Fruit fly (Drosophila melanogaster) whole organism, embryonic: Measurements from ENCODE around the gene CG31076.
A peak's percentile ranks its signal among the peaks of the same experiment; 100 is the strongest.

Experiments used
- Antp ChIP-seq: fragments of 200-800 bp; sonication (Bioruptor generic); optimal IDR thresholded peaks from 3 replicates; lab custom pipeline; 2016; ENCODE audit warnings: missing biosample characterization, missing genetic modification characterization
- Awh ChIP-seq: fragments of 200-800 bp; sonication (Bioruptor generic); IDR thresholded peaks from 2 replicates; pipeline ENCODE4, ENCODE4 v1.3.6; 2022; ENCODE audit warnings: missing biosample characterization, missing genetic modification characterization
- CG10267 ChIP-seq: fragments of 200-800 bp; sonication (Bioruptor generic); optimal IDR thresholded peaks from 2 replicates; lab custom pipeline; 2018; ENCODE audit warnings: missing biosample characterization, mild to moderate bottlenecking, missing genetic modification characterization, moderate library complexity
- CG10543 ChIP-seq: fragments of 200-800 bp; sonication (Bioruptor generic); optimal IDR thresholded peaks from 3 replicates; lab custom pipeline; 2017; ENCODE audit warnings: missing biosample characterization, mild to moderate bottlenecking, missing genetic modification characterization, moderate library complexity
- CG11723 ChIP-seq: fragments of 200-800 bp; sonication (Bioruptor generic); optimal IDR thresholded peaks from 2 replicates; lab custom pipeline; 2017; ENCODE audit warnings: missing biosample characterization, mild to moderate bottlenecking, missing genetic modification characterization
- CG12299 ChIP-seq: fragments of 200-800 bp; sonication (Bioruptor generic); optimal IDR thresholded peaks from 2 replicates; lab custom pipeline; 2018; ENCODE audit warnings: missing biosample characterization, mild to moderate bottlenecking, missing genetic modification characterization
- CG13123 ChIP-seq: fragments of 200-800 bp; sonication (Bioruptor generic); optimal IDR thresholded peaks from 2 replicates; lab custom pipeline; 2016; ENCODE audit warnings: missing biosample characterization, missing genetic modification characterization
- CG13624 ChIP-seq: fragments of 200-800 bp; sonication (Bioruptor generic); optimal IDR thresholded peaks from 2 replicates; lab custom pipeline; 2016; ENCODE audit warnings: missing biosample characterization, missing genetic modification characterization
- CG14050 ChIP-seq: fragments of 200-800 bp; sonication (Bioruptor generic); IDR thresholded peaks from 3 replicates; pipeline ENCODE4 v1.3.6; 2022; ENCODE audit warnings: missing biosample characterization, missing genetic modification characterization
- CG14965 ChIP-seq: fragments of 200-800 bp; sonication (Bioruptor generic); optimal IDR thresholded peaks from 2 replicates; lab custom pipeline; 2016; ENCODE audit warnings: missing biosample characterization, missing genetic modification characterization, borderline replicate concordance
- CG16813 ChIP-seq: fragments of 200-800 bp; sonication (Bioruptor generic); IDR thresholded peaks from 3 replicates; pipeline ENCODE4 v1.3.6; 2022; ENCODE audit warnings: missing biosample characterization, missing genetic modification characterization; ENCODE audit not compliant: partially characterized antibody
- CG17568 ChIP-seq: fragments of 200-800 bp; sonication (Bioruptor generic); optimal IDR thresholded peaks from 2 replicates; lab custom pipeline; 2018; ENCODE audit warnings: missing biosample characterization, mild to moderate bottlenecking, missing genetic modification characterization, moderate library complexity
- CG1792 ChIP-seq: fragments of 200-800 bp; sonication (Bioruptor generic); optimal IDR thresholded peaks from 2 replicates; lab custom pipeline; 2016; ENCODE audit warnings: missing biosample characterization, missing genetic modification characterization
- CG18599 ChIP-seq: fragments of 200-800 bp; sonication (Bioruptor generic); optimal IDR thresholded peaks from 3 replicates; lab custom pipeline; 2017; ENCODE audit warnings: missing biosample characterization, missing genetic modification characterization, mild to moderate bottlenecking, moderate library complexity, missing genetic modification reagents
- CG30403 ChIP-seq: fragments of 200-800 bp; sonication (Bioruptor generic); optimal IDR thresholded peaks from 3 replicates; lab custom pipeline; 2016; ENCODE audit warnings: missing biosample characterization, missing genetic modification characterization
- CG33213 ChIP-seq: fragments of 200-800 bp; sonication (Bioruptor generic); optimal IDR thresholded peaks from 3 replicates; lab custom pipeline; 2016; ENCODE audit warnings: missing biosample characterization, missing genetic modification characterization
- CG33557 ChIP-seq: fragments of 200-800 bp; sonication (Bioruptor generic); optimal IDR thresholded peaks from 2 replicates; lab custom pipeline; 2019; ENCODE audit warnings: missing biosample characterization, mild to moderate bottlenecking, missing genetic modification characterization, moderate library complexity
- CG4404 ChIP-seq: fragments of 200-800 bp; sonication (Bioruptor generic); IDR thresholded peaks from 2 replicates; pipeline ENCODE4 v1.3.6; 2022; ENCODE audit warnings: missing biosample characterization, missing genetic modification characterization
- CG4820 ChIP-seq: fragments of 200-800 bp; sonication (Bioruptor generic); optimal IDR thresholded peaks from 3 replicates; lab custom pipeline; 2016; ENCODE audit warnings: missing biosample characterization, missing genetic modification characterization
- CG7372 ChIP-seq: fragments of 200-800 bp; sonication (Bioruptor generic); IDR thresholded peaks from 2 replicates; pipeline ENCODE4 v1.3.6; 2022; ENCODE audit warnings: missing biosample characterization, missing genetic modification characterization
- CG7786 ChIP-seq: fragments of 200-800 bp; sonication (Bioruptor generic); optimal IDR thresholded peaks from 2 replicates; lab custom pipeline; 2016; ENCODE audit warnings: missing biosample characterization, missing genetic modification characterization
- CHES-1-like ChIP-seq: fragments of 200-800 bp; sonication (Bioruptor generic); optimal IDR thresholded peaks from 2 replicates; lab custom pipeline; 2016; ENCODE audit warnings: missing biosample characterization, missing genetic modification characterization
- Chrac-16 ChIP-seq: fragments of 200-800 bp; sonication (Bioruptor generic); optimal IDR thresholded peaks from 3 replicates; lab custom pipeline; 2016; ENCODE audit warnings: missing biosample characterization, missing genetic modification characterization
- E2f2 ChIP-seq: fragments of 200-800 bp; sonication (Bioruptor generic); IDR thresholded peaks from 2 replicates; pipeline ENCODE4 v1.3.6; 2022; ENCODE audit warnings: missing biosample characterization, missing genetic modification characterization
- HLH54F ChIP-seq: fragments of 200-800 bp; sonication (Bioruptor generic); optimal IDR thresholded peaks from 3 replicates; lab custom pipeline; 2016; ENCODE audit warnings: missing biosample characterization, missing genetic modification characterization
- MBD-R2 ChIP-seq: fragments of 200-800 bp; sonication (Bioruptor generic); IDR thresholded peaks from 2 replicates; pipeline ENCODE4 v1.3.6; 2022; ENCODE audit warnings: missing biosample characterization, missing genetic modification characterization
- MTF-1 ChIP-seq: fragments of 200-800 bp; sonication (Bioruptor generic); optimal IDR thresholded peaks from 2 replicates; lab custom pipeline; 2018; ENCODE audit warnings: missing biosample characterization, mild to moderate bottlenecking, missing genetic modification characterization, borderline replicate concordance
- NC2α ChIP-seq: fragments of 200-800 bp; sonication (Bioruptor generic); optimal IDR thresholded peaks from 2 replicates; lab custom pipeline; 2016; ENCODE audit warnings: missing biosample characterization, missing genetic modification characterization
- NK7.1 ChIP-seq: fragments of 200-800 bp; sonication (Bioruptor generic); optimal IDR thresholded peaks from 3 replicates; lab custom pipeline; 2016; ENCODE audit warnings: missing biosample characterization, missing genetic modification characterization
- Nf-YA ChIP-seq: fragments of 200-800 bp; sonication (Bioruptor generic); IDR thresholded peaks from 2 replicates; pipeline ENCODE4 v1.3.6; 2022; ENCODE audit warnings: missing biosample characterization, missing genetic modification characterization
- Ravus ChIP-seq: fragments of 200-800 bp; sonication (Bioruptor generic); IDR thresholded peaks from 2 replicates; pipeline ENCODE4 v1.3.6; 2022; ENCODE audit warnings: missing biosample characterization, missing genetic modification characterization
- bcd ChIP-seq: fragments of 200-800 bp; sonication (Bioruptor generic); optimal IDR thresholded peaks from 2 replicates; lab custom pipeline; 2017; ENCODE audit warnings: missing biosample characterization, mild to moderate bottlenecking, missing genetic modification characterization
- cato ChIP-seq: fragments of 200-800 bp; sonication (Bioruptor generic); optimal IDR thresholded peaks from 2 replicates; lab custom pipeline; 2016; ENCODE audit warnings: missing biosample characterization, missing genetic modification characterization, borderline replicate concordance
- corto ChIP-seq: fragments of 200-800 bp; sonication (Bioruptor generic); optimal IDR thresholded peaks from 2 replicates; lab custom pipeline; 2016; ENCODE audit warnings: missing biosample characterization, mild to moderate bottlenecking, missing genetic modification characterization, moderate library complexity
- danr ChIP-seq: fragments of 200-800 bp; sonication (Bioruptor generic); IDR thresholded peaks from 2 replicates; pipeline ENCODE4 v1.3.6; 2022; ENCODE audit warnings: missing biosample characterization, missing genetic modification characterization
- dati ChIP-seq: fragments of 200-800 bp; sonication (Bioruptor generic); IDR thresholded peaks from 2 replicates; pipeline ENCODE4 v1.3.6; 2022; ENCODE audit warnings: missing biosample characterization, missing genetic modification characterization
- fru ChIP-seq: fragments of >200 bp; optimal IDR thresholded peaks from 2 replicates; lab custom pipeline; 2017
- ftz-f1 ChIP-seq: fragments of 200-800 bp; sonication (Bioruptor generic); optimal IDR thresholded peaks from 2 replicates; lab custom pipeline; 2016; ENCODE audit warnings: missing biosample characterization, missing genetic modification characterization
- gce ChIP-seq: fragments of 200-800 bp; sonication (Bioruptor generic); IDR thresholded peaks from 3 replicates; pipeline ENCODE4 v1.3.6; 2022; ENCODE audit warnings: missing biosample characterization, missing genetic modification characterization
- gem ChIP-seq: fragments of 200-800 bp; sonication (Bioruptor generic); optimal IDR thresholded peaks from 2 replicates; lab custom pipeline; 2019; ENCODE audit warnings: missing biosample characterization, mild to moderate bottlenecking, missing genetic modification characterization, moderate library complexity
- kah ChIP-seq: fragments of 200-800 bp; sonication (Bioruptor generic); optimal IDR thresholded peaks from 2 replicates; lab custom pipeline; 2018; ENCODE audit warnings: missing biosample characterization, mild to moderate bottlenecking, missing genetic modification characterization
- lola ChIP-seq, 3 experiments: fragments of >200 bp in 2 of 3; fragments of 200-800 bp in 1 of 3; sonication (Bioruptor generic) in 1 of 3; optimal IDR thresholded peaks; 2 replicates each; lab custom pipeline; 2017 to 2019; ENCODE audit warnings: missing biosample characterization in 3 of 3, missing genetic modification characterization in 3 of 3, mild to moderate bottlenecking in 1 of 3, moderate library complexity in 1 of 3
- mirr ChIP-seq: fragments of 200-800 bp; sonication (Bioruptor generic); optimal IDR thresholded peaks from 3 replicates; lab custom pipeline; 2018; ENCODE audit warnings: missing biosample characterization, mild to moderate bottlenecking, missing genetic modification characterization
- pnt ChIP-seq: fragments of 200-800 bp; sonication (Bioruptor generic); optimal IDR thresholded peaks from 3 replicates; lab custom pipeline; 2016; ENCODE audit warnings: missing biosample characterization, missing genetic modification characterization
- pros ChIP-seq: fragments of 200-800 bp; sonication (Bioruptor generic); optimal IDR thresholded peaks from 3 replicates; lab custom pipeline; 2019; ENCODE audit warnings: missing biosample characterization, mild to moderate bottlenecking, missing genetic modification characterization, moderate library complexity
- pzg ChIP-seq: fragments of 200-800 bp; sonication (Bioruptor generic); optimal IDR thresholded peaks from 3 replicates; lab custom pipeline; 2018; ENCODE audit warnings: missing biosample characterization, mild to moderate bottlenecking, missing genetic modification characterization, moderate library complexity
- ranshi ChIP-seq: fragments of 200-800 bp; sonication (Bioruptor generic); IDR thresholded peaks from 2 replicates; pipeline ENCODE4 v1.3.6; 2022; ENCODE audit warnings: missing biosample characterization, missing genetic modification characterization
- run ChIP-seq: fragments of 200-800 bp; sonication (Bioruptor generic); optimal IDR thresholded peaks from 3 replicates; lab custom pipeline; 2018; ENCODE audit warnings: missing biosample characterization, mild to moderate bottlenecking, missing genetic modification characterization
- slbo ChIP-seq: fragments of 200-800 bp; sonication (Bioruptor generic); IDR thresholded peaks from 2 replicates; pipeline ENCODE4 v1.3.6; 2022; ENCODE audit warnings: missing biosample characterization, missing genetic modification characterization
- unc-4 ChIP-seq: fragments of 200-800 bp; sonication (Bioruptor generic); IDR thresholded peaks from 2 replicates; pipeline ENCODE4 v1.3.6; 2022; ENCODE audit warnings: missing biosample characterization, missing genetic modification characterization; ENCODE audit not compliant: partially characterized antibody
- zf30C ChIP-seq: fragments of 200-800 bp; sonication (Bioruptor generic); optimal IDR thresholded peaks from 3 replicates; lab custom pipeline; 2018; ENCODE audit warnings: missing biosample characterization, mild to moderate bottlenecking, missing genetic modification characterization

CG31076 gene

dm6 chr3R:26953478-26953874, 36.2 kb downstream of the CG31076 start (continued):
- TF ChIP-seq CG13123 (GFP tag; lab: Kevin White, UChicago) (no peak), danr (GFP tag; lab: Robert Waterston, UW) (no peak), Nf-YA (no peak), CG14965 (GFP tag; lab: Kevin White, UChicago) (no peak), gce (GFP tag; lab: Robert Waterston, UW) (peak; percentile 29; the same call in 1 of the 3 replicates), CG33213 (GFP tag; lab: Kevin White, UChicago) (peak; percentile 9), CG7786 (GFP tag; lab: Kevin White, UChicago) (peak; percentile 30), cato (GFP tag; lab: Kevin White, UChicago) (peak; percentile 32), CG14050 (GFP tag; lab: Robert Waterston, UW) (no peak), slbo (peak; percentile 41; the same call in 1 of the 2 replicates), CG13624 (peak; percentile 43), gem (tag; lab: Kevin White, UChicago) (peak; percentile 45), lola (GFP tag; optimal IDR thresholded peaks at IDR 0.05; lab: Kevin White, UChicago) (no peak), run (tag; lab: Kevin White, UChicago) (peak; percentile 3), Chrac-16 (GFP tag; lab: Kevin White, UChicago) (no peak), MBD-R2 (GFP tag; lab: Robert Waterston, UW) (no peak), CG33557 (GFP tag; lab: Kevin White, UChicago) (no peak), dati (no peak), zf30C (no peak), CG16813 (GFP tag; lab: Robert Waterston, UW) (no peak), pnt (GFP tag; lab: Kevin White, UChicago) (no peak), NK7.1 (no peak), bcd (GFP tag; lab: Kevin White, UChicago) (no peak), Ravus (no peak), pzg (no peak), unc-4 (no peak), mirr (GFP tag; lab: Kevin White, UChicago) (no peak), HLH54F (GFP tag; lab: Kevin White, UChicago) (peak; percentile 54), CG12299 (no peak), CG1792 (no peak), CG17568 (GFP tag; lab: Kevin White, UChicago) (no peak), CG18599 (GFP tag; lab: Kevin White, UChicago) (no peak), CG4404 (GFP tag; lab: Robert Waterston, UW) (no peak), E2f2 (GFP tag; lab: Robert Waterston, UW) (no peak), ranshi (GFP tag; lab: Robert Waterston, UW) (0 out of 2 replicates have a peak, but pooled peaks have one; percentile 9), NC2α (GFP tag; lab: Kevin White, UChicago) (no peak), CHES-1-like (GFP tag; lab: Kevin White, UChicago) (no peak), Antp (GFP tag; lab: Kevin White, UChicago) (no peak), CG30403 (peak; percentile 28), CG4820 (GFP tag; lab: Kevin White, UChicago) (no peak), corto (GFP tag; lab: Kevin White, UChicago) (no peak), CG7372 (GFP tag; lab: Robert Waterston, UW) (no peak), Awh (GFP tag; lab: Robert Waterston, UW) (no peak), ftz-f1 (no peak), fru (lab: Kevin White, UChicago) (no peak), MTF-1 (GFP tag; lab: Kevin White, UChicago) (no peak), CG10267 (tag; lab: Kevin White, UChicago) (no peak), pros (no peak), CG10543 (no peak), CG11723 (GFP tag; lab: Kevin White, UChicago) (no peak), kah (GFP tag; lab: Kevin White, UChicago) (no peak)
